Fruit fly (Drosophila melanogaster) whole organism: ENCODE results near the gene hale.

Experiments used
- CG8478 ChIP-seq: fragments of >200 bp; optimal IDR thresholded peaks from 2 replicates; lab custom pipeline; 2018; ENCODE audit warnings: inconsistent platforms
- Dll ChIP-seq: fragments of >200 bp; optimal IDR thresholded peaks from 2 replicates; lab custom pipeline; 2017
- EcR ChIP-seq, 2 experiments: fragments of >200 bp; optimal IDR thresholded peaks; 2 replicates each; lab custom pipeline; 2017; ENCODE audit warnings: missing biosample characterization in 2 of 2, missing genetic modification characterization in 2 of 2, missing genetic modification reagents in 2 of 2
- pan ChIP-seq: fragments of >200 bp; optimal IDR thresholded peaks from 2 replicates; lab custom pipeline; 2017
- psq ChIP-seq: fragments of >200 bp; optimal IDR thresholded peaks from 2 replicates; lab custom pipeline; 2017
- usp ChIP-seq: fragments of >200 bp; optimal IDR thresholded peaks from 2 replicates; lab custom pipeline; 2017; ENCODE audit warnings: missing biosample characterization, missing genetic modification characterization, mixed read lengths

The hale gene

dm6 chr3L:19953612-19954011, 32.1 kb downstream of the hale start, which contains the start of gene CG42655:
Gene CG42655 (minus strand): TSS chr3L:19953712.
- no peak for TF ChIP-seq CG8478 (lab: Kevin White, UChicago)
- no peak for TF ChIP-seq usp (GFP tag; lab: Kevin White, UChicago)
- no peak for TF ChIP-seq Dll (lab: Kevin White, UChicago)
- TF ChIP-seq psq, result no peak
- no peak for TF ChIP-seq pan
- no peak for TF ChIP-seq EcR (GFP tag; optimal IDR thresholded peaks at IDR 0.05; lab: Kevin White, UChicago)

dm6 chr3L:19952690-19953089, 33.0 kb downstream of the hale start, which contains the start of gene CG33710:
Gene CG33710 (minus strand): TSS chr3L:19952790.
- TF ChIP-seq EcR (GFP tag; optimal IDR thresholded peaks at IDR 0.05; lab: Kevin White, UChicago) (no peak), CG8478 (lab: Kevin White, UChicago) (no peak), pan (no peak), psq (no peak), usp (GFP tag; lab: Kevin White, UChicago) (no peak), Dll (lab: Kevin White, UChicago) (no peak)

dm6 chr3L:19951868-19952267, 33.8 kb downstream of the hale start, which contains the start of gene CG34258:
Gene CG34258 (minus strand): TSS chr3L:19951968.
- TF ChIP-seq CG8478 (lab: Kevin White, UChicago) (no peak), usp (GFP tag; lab: Kevin White, UChicago) (no peak), EcR (GFP tag; optimal IDR thresholded peaks at IDR 0.05; lab: Kevin White, UChicago) (no peak), pan (no peak)

DNA sequence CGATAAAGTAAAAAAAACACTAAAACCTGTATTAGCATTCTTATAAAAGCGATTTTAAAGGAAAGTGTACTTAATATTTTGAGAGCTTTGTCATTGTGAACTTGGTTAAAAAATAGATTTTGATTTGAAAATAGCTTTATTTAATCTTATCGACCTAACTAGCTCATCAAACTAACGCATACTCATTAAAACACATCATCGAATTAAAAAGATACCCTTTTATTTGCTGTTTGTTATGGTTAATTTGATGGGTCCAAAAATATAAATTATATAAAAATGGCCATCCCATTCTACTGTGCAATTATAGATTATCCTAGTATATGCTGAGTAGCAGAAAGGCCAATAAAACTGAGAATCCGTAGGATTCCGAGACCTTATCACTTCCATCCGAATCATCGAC, 34.6 kb downstream of the hale start, which contains the start of gene CG32219:
Gene CG32219, minus strand, starts transcription at position 101 of the 400 bp plus-strand sequence.
- TF ChIP-seq CG8478 (lab: Kevin White, UChicago) (no peak), pan (no peak), psq (no peak), Dll (lab: Kevin White, UChicago) (no peak)

DNA sequence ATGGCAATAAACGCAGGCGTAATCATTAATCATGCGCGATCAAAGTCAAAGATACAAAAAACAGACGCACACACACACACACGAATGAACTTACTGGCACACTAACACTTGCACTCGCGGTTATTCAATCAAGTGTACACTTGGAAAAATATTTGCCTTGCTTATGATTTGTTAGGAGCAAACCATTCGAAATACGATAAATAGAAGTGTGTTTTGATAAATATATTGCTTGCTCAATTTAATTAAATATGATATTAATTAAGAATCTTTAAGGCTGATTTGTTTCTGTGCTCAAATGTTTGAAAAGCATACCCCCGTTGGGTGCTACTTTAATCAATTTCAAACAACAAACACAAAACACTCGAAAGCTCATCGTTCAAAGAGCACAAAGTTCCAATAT, 40.2 kb downstream of the hale start:
- TF ChIP-seq EcR (GFP tag; optimal IDR thresholded peaks at IDR 0.05; lab: Kevin White, UChicago) (no peak), CG8478 (lab: Kevin White, UChicago) (no peak), psq (no peak), usp (GFP tag; lab: Kevin White, UChicago) (no peak), Dll (lab: Kevin White, UChicago) (no peak), pan (no peak)

DNA sequence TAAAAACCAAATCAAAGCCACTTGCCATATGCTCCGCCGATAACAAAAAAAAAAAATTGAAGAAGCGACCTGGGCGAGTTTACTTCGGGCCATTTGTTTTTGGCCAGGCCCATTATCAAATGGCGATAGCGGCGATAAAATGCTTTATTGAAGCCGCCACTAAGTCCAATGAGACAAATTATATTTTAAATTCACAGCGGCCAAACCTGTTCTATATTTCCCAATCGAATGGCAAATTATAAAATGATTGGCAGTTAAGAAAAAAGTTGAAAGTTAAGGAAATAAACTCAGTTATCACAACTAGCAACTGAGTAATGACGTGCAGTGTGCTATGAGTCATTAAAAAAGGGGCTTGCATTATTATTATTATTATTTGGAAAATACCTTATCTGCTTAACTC, 44.5 kb downstream of the hale start:
- TF ChIP-seq usp (GFP tag; lab: Kevin White, UChicago) (no peak), EcR (GFP tag; optimal IDR thresholded peaks at IDR 0.05; lab: Kevin White, UChicago) (no peak), psq (no peak)

DNA sequence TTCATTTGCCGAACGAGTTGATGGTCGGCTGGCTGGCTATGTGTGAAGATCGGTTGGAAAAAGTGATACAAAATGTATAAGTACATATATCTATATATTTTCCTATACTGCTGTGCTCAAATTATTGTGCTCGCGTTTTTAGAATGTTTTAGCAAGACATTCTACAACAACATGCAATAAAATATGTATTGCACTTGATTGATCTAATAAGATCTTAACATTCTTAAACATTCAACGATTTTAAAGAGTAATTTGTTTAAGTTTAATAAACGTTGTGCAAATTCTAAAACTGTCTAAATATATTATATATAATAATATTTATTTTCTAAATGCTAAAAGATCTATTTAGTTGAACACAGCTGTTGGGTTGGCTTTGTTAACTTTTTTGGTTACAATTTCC, 45.3 kb downstream of the hale start:
- TF ChIP-seq pan (no peak), psq (no peak), EcR (GFP tag; optimal IDR thresholded peaks at IDR 0.05; lab: Kevin White, UChicago) (no peak), usp (GFP tag; lab: Kevin White, UChicago) (no peak), Dll (lab: Kevin White, UChicago) (no peak), CG8478 (lab: Kevin White, UChicago) (no peak)

DNA sequence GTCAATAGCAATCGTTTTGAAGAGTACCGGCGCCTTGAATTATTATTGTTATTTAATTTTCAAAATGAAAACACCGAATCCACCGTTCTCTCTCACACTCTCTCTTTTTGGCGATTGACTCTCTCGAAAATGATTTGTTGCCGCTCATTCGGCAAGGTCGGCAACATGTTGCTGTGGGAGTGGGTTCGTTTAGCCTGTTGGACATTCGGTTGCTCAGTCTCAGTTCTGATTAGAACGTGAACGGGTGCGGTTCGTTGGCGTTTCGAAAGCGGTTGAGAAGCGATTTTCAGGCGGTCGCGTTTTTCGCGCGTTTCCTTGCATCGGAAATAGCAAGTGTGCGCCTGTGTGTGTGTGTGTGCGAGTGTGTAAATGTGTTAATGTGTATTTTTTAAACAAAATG, 46.6 kb downstream of the hale start, which contains the start of gene Ac76E:
Gene Ac76E, plus strand, starts transcription at position 264 of the 400 bp plus-strand sequence.
- TF ChIP-seq Dll (lab: Kevin White, UChicago) (no peak), CG8478 (lab: Kevin White, UChicago) (no peak), EcR (GFP tag; optimal IDR thresholded peaks at IDR 0.05; lab: Kevin White, UChicago) (no peak), psq (no peak), pan (no peak), usp (GFP tag; lab: Kevin White, UChicago) (no peak)
